Worm (Caenorhabditis elegans) whole organism, late embryonic: ENCODE measurements around the gene tufm-1.

Experiments
- K09A11.1 ChIP-seq: sonication (generic microtip); optimal IDR thresholded peaks from 2 replicates; lab custom pipeline; 2017; ENCODE audit warnings: antibody characterized with exemption, mild to moderate bottlenecking, missing genetic modification characterization, missing compliant biosample characterization; ENCODE audit not compliant: insufficient read depth
- ama-1 ChIP-seq: fragments of 150-350 bp; optimal IDR thresholded peaks from 2 replicates; lab custom pipeline; 2014
- eyg-1 ChIP-seq: sonication (generic microtip); optimal IDR thresholded peaks from 2 replicates; lab custom pipeline; 2016; ENCODE audit warnings: missing genotype, missing genetic modification characterization, missing compliant biosample characterization
- pqm-1 ChIP-seq: sonication (generic microtip); optimal IDR thresholded peaks from 2 replicates; lab custom pipeline; 2016; ENCODE audit warnings: missing genetic modification characterization, missing compliant biosample characterization

DNA sequence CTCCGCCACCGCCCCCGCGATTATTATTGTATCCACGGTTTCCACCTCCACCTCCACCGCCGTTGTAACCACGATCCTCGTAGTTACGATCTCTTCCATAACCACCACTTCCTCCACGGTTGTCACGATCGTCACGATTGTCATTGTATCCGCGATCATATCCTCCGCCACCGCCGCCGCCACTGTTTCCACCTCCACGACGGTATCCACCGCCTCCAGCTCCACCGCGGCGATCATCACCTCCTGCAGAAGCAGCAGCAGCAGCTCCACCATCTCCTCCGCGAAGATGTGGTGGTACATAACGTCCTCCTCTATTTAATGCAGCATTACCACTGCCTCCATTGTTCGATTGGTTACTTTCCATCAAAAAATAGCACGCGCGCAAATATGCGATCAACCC, 36.1 kb downstream of the tufm-1 start, which contains the start of gene laf-1:
- TF ChIP-seq pqm-1 (tag; lab: Kevin White, UChicago), result no peak
- TF ChIP-seq eyg-1 (tag; lab: Kevin White, UChicago), result no peak
- no peak for TF ChIP-seq ama-1 (lab: Kevin White, UChicago)
- no peak for TF ChIP-seq K09A11.1
